Fruit fly (Drosophila melanogaster) whole organism, wandering third instar larva: ENCODE results near the gene Ugt303B2.

Experiments
- CG32264 ChIP-seq: fragments of 200-800 bp; sonication (Bioruptor generic); optimal IDR thresholded peaks from 2 replicates; lab custom pipeline; 2016; ENCODE audit warnings: missing biosample characterization, missing genetic modification characterization
- Hr78 ChIP-seq: fragments of >200 bp; optimal IDR thresholded peaks from 2 replicates; lab custom pipeline; 2017; ENCODE audit warnings: missing biosample characterization, missing genetic modification characterization
- Hr83 ChIP-seq: fragments of 200-300 bp; sonication (Bioruptor generic); optimal IDR thresholded peaks from 2 replicates; lab custom pipeline; 2016; ENCODE audit warnings: missing biosample characterization, mild to moderate bottlenecking, missing genetic modification characterization, moderate library complexity; ENCODE audit not compliant: poor library complexity, severe bottlenecking
- Mio ChIP-seq: sonication (Bioruptor generic); optimal IDR thresholded peaks from 2 replicates; lab custom pipeline; 2016; ENCODE audit warnings: missing biosample characterization, missing genetic modification characterization
- Myc ChIP-seq: fragments of >200 bp; optimal IDR thresholded peaks from 2 replicates; lab custom pipeline; 2017
- N ChIP-seq: fragments of >200 bp; optimal IDR thresholded peaks from 2 replicates; lab custom pipeline; 2018; ENCODE audit warnings: missing biosample characterization, missing external identifiers, missing genetic modification characterization
- OdsH ChIP-seq: fragments of 200-800 bp; sonication (Bioruptor generic); optimal IDR thresholded peaks from 2 replicates; lab custom pipeline; 2016; ENCODE audit warnings: missing biosample characterization, mild to moderate bottlenecking, missing genetic modification characterization
- br ChIP-seq: fragments of 200-800 bp; sonication (Bioruptor generic); optimal IDR thresholded peaks from 2 replicates; lab custom pipeline; 2016; ENCODE audit warnings: missing biosample characterization, missing genetic modification characterization
- dl ChIP-seq, 2 experiments: fragments of 175-275, 200-275 bp in 1 of 2; fragments of 200-275 bp in 1 of 2; sonication (Bioruptor generic); optimal IDR thresholded peaks; lab custom pipeline; 2018; ENCODE audit warnings: mild to moderate bottlenecking in 2 of 2, missing biosample characterization in 2 of 2, missing genetic modification characterization in 2 of 2, moderate library complexity in 2 of 2; ENCODE audit not compliant: partially characterized antibody in 2 of 2, insufficient read depth in 1 of 2
- dmrt93B ChIP-seq: fragments of 200-800 bp; sonication (Bioruptor generic); optimal IDR thresholded peaks from 2 replicates; lab custom pipeline; 2018; ENCODE audit warnings: missing biosample characterization, mild to moderate bottlenecking, missing genetic modification characterization
- foxo ChIP-seq, 2 experiments: fragments of 200-800 bp; sonication (Bioruptor generic); optimal IDR thresholded peaks; 2 replicates in 1 of 2; 3 replicates in 1 of 2; lab custom pipeline; 2016 to 2017; ENCODE audit warnings: missing biosample characterization in 2 of 2, missing genetic modification characterization in 2 of 2
- fru ChIP-seq: fragments of 200-800 bp; sonication (Bioruptor generic); optimal IDR thresholded peaks from 3 replicates; lab custom pipeline; 2016; ENCODE audit warnings: missing biosample characterization, mild to moderate bottlenecking, missing genetic modification characterization
- pan ChIP-seq: fragments of >200 bp; optimal IDR thresholded peaks from 2 replicates; lab custom pipeline; 2017
- psq ChIP-seq: fragments of 200-800 bp; sonication (Bioruptor generic); optimal IDR thresholded peaks from 3 replicates; lab custom pipeline; 2017; ENCODE audit warnings: missing biosample characterization, mild to moderate bottlenecking, missing genetic modification characterization, moderate library complexity

DNA sequence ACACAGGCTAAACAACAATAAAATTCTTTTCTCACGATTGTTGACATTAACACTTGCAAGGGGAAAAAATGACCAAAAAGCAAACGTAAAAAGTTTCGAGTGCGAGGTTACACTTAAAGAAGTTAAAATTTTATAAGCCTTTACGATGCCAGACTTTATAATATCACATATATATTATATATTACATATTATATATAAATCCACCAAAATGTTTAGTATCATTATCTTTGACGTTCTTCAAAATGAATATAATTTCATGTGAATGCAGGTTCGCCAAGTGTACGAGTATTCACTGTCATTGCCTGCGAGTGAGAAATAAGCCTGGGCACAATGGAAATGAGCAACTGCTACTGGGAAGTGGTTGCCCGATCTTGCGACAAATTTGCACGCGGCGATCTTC is 30.4 kb downstream of the Ugt303B2 start:
- TF ChIP-seq psq (GFP tag; lab: Kevin White, UChicago) (peak; percentile 85), Hr83 (GFP tag; lab: Kevin White, UChicago) (no peak), Myc (lab: Kevin White, UChicago) (no peak), foxo (GFP tag; optimal IDR thresholded peaks at IDR 0.05; lab: Kevin White, UChicago) (peak in 1 of 2 experiments; percentile 57), Hr78 (no peak), dl (GFP tag; optimal IDR thresholded peaks at IDR 0.05; lab: Kevin White, UChicago; ENCODE audit: insufficient read depth in 1 of 2, partially characterized antibody in 2 of 2) (no peak), Mio (GFP tag; lab: Kevin White, UChicago) (no peak), dmrt93B (GFP tag; lab: Kevin White, UChicago) (peak; percentile 56), CG32264 (GFP tag; lab: Kevin White, UChicago) (no peak), fru (peak; percentile 74), pan (lab: Kevin White, UChicago) (no peak), br (no peak), N (GFP tag; lab: Kevin White, UChicago) (no peak), OdsH (GFP tag; lab: Kevin White, UChicago) (peak; percentile 73)
